Fruit fly (Drosophila melanogaster): ENCODE results near the gene Serinc.
A peak's percentile ranks its signal among the peaks of the same experiment; 100 is the strongest.

Gene Serinc

DNA sequence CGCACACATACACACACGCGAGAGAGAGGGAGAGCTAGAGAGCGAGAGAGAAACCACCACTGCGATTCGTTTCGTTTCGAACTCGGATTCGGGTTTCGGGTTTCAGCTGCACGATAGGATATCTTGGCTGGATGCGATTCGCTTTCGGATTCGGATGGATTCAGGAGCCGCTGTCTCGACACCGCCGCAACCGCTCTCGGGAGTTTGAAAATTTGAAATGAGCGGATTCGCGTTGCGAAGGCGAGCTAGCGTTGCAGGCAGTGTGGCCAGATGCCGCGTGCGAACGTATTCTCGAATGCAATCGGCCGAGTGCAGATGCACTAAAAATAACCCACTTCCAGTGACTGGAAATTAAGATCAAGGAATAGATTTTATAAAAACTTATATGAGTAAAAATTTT, 956 bp upstream of the Serinc start, which contains the start of gene fax (continued):
- peak; percentile 51 for TF ChIP-seq MTF-1 (GFP tag; optimal IDR thresholded peaks at IDR 0.05; ENCODE audit: borderline replicate concordance)
- TF ChIP-seq CG2678 (tag; optimal IDR thresholded peaks at IDR 0.05), result peak; percentile 4
- TF ChIP-seq CG14050 (GFP tag; IDR thresholded peaks at IDR 0.05), result no peak
- TF ChIP-seq fu2 (GFP tag; optimal IDR thresholded peaks at IDR 0.05), result no peak
- TF ChIP-seq PHDP (tag; optimal IDR thresholded peaks at IDR 0.05), result peak; percentile 43
- TF ChIP-seq CG3838 (GFP tag; optimal IDR thresholded peaks at IDR 0.05), result no peak
- peak; percentile 19 for TF ChIP-seq CG33557 (GFP tag; optimal IDR thresholded peaks at IDR 0.05)
- TF ChIP-seq pzg (GFP tag; optimal IDR thresholded peaks at IDR 0.05), result peak; percentile 75
- no peak for TF ChIP-seq Hey (tag; optimal IDR thresholded peaks at IDR 0.05)
- peak; percentile 13; the same call in 1 of the 3 replicates for TF ChIP-seq zfh1 (GFP tag; IDR thresholded peaks at IDR 0.05)
- TF ChIP-seq Camta (GFP tag; optimal IDR thresholded peaks at IDR 0.05), result no peak
- TF ChIP-seq CG1233 (GFP tag; optimal IDR thresholded peaks at IDR 0.05), result peak; percentile 0
- peak; percentile 24 for TF ChIP-seq phol (tag; optimal IDR thresholded peaks at IDR 0.05)
- TF ChIP-seq al (GFP tag; IDR thresholded peaks at IDR 0.05), result no peak
- no peak for TF ChIP-seq CG18764 (GFP tag; optimal IDR thresholded peaks at IDR 0.05)
- TF ChIP-seq ems (GFP tag; optimal IDR thresholded peaks at IDR 0.05), result no peak
- TF ChIP-seq bowl (GFP tag; IDR thresholded peaks at IDR 0.05), result no peak
- peak; percentile 58 for TF ChIP-seq Six4 (GFP tag; optimal IDR thresholded peaks at IDR 0.05)
- TF ChIP-seq ato (GFP tag; IDR thresholded peaks at IDR 0.05; ENCODE audit: partially characterized antibody), result peak; percentile 38; the same call in 1 of the 2 replicates
- TF ChIP-seq CG7963 (GFP tag; IDR thresholded peaks at IDR 0.05; ENCODE audit: partially characterized antibody), result no peak
- peak; percentile 57; the same call in 1 of the 3 replicates for TF ChIP-seq so (GFP tag; IDR thresholded peaks at IDR 0.05)
- TF ChIP-seq chn (GFP tag; optimal IDR thresholded peaks at IDR 0.05), result peak; percentile 9
- TF ChIP-seq CG1529 (GFP tag; optimal IDR thresholded peaks at IDR 0.05), result no peak
- TF ChIP-seq Dref (GFP tag; IDR thresholded peaks at IDR 0.05), result peak; percentile 19; the same call in 1 of the 2 replicates
- no peak for TF ChIP-seq wor (GFP tag; IDR thresholded peaks at IDR 0.05)
- TF ChIP-seq CG32532 (GFP tag; IDR thresholded peaks at IDR 0.05), result peak; percentile 29; the same call in 1 of the 2 replicates
- no peak for TF ChIP-seq Dfd (GFP tag; optimal IDR thresholded peaks at IDR 0.05)
- no peak for TF ChIP-seq CG10462 (GFP tag; optimal IDR thresholded peaks at IDR 0.05)
- no peak for TF ChIP-seq bcd (GFP tag; optimal IDR thresholded peaks at IDR 0.05)
- peak; percentile 45; the same call in 1 of the 2 replicates for TF ChIP-seq MBD-R2 (GFP tag; IDR thresholded peaks at IDR 0.05)
- TF ChIP-seq CG16779 (GFP tag; IDR thresholded peaks at IDR 0.05), result peak; percentile 66; the same call in 1 of the 2 replicates
- TF ChIP-seq NFAT (GFP tag; IDR thresholded peaks at IDR 0.05), result no peak
- TF ChIP-seq Optix (GFP tag; IDR thresholded peaks at IDR 0.05), result no peak
- peak; percentile 2 for TF ChIP-seq CG18619 (GFP tag; optimal IDR thresholded peaks at IDR 0.05)
- TF ChIP-seq CG8924 (tag; optimal IDR thresholded peaks at IDR 0.05), result peak; percentile 54
- TF ChIP-seq fru (optimal IDR thresholded peaks at IDR 0.05), result no peak
- TF ChIP-seq klu (GFP tag; IDR thresholded peaks at IDR 0.05), result no peak
- no peak for TF ChIP-seq Max (GFP tag; optimal IDR thresholded peaks at IDR 0.05)
- TF ChIP-seq CG32767 (GFP tag; IDR thresholded peaks at IDR 0.05), result peak; percentile 44; the same call in 1 of the 2 replicates
- TF ChIP-seq Lhr (GFP tag; optimal IDR thresholded peaks at IDR 0.05), result peak; percentile 72
- no peak for TF ChIP-seq CTCF (GFP tag; optimal IDR thresholded peaks at IDR 0.05)
- peak; percentile 5 for TF ChIP-seq CG10654 (GFP tag; optimal IDR thresholded peaks at IDR 0.05)
- TF ChIP-seq CG4282 (GFP tag; optimal IDR thresholded peaks at IDR 0.05), result peak; percentile 14
- TF ChIP-seq nau (GFP tag; optimal IDR thresholded peaks at IDR 0.05), result peak; percentile 44
- peak; percentile 28 for TF ChIP-seq CG2116 (GFP tag; optimal IDR thresholded peaks at IDR 0.05)
- TF ChIP-seq nom (GFP tag; optimal IDR thresholded peaks at IDR 0.05), result peak; percentile 88
- peak; percentile 32; the same call in 1 of the 2 replicates for TF ChIP-seq CG8765 (GFP tag; IDR thresholded peaks at IDR 0.05)
- TF ChIP-seq tll (GFP tag; optimal IDR thresholded peaks at IDR 0.05), result peak in 1 of 2 experiments; percentile 21
- no peak for TF ChIP-seq repo (GFP tag; optimal IDR thresholded peaks at IDR 0.05)
- no peak for TF ChIP-seq Antp (GFP tag; optimal IDR thresholded peaks at IDR 0.05)
- TF ChIP-seq stwl (tag; optimal IDR thresholded peaks at IDR 0.05), result peak; percentile 63
- no peak for TF ChIP-seq Doc3 (GFP tag; IDR thresholded peaks at IDR 0.05; ENCODE audit: partially characterized antibody)

Measured in whole organism, embryonic.